Worm (Caenorhabditis elegans) whole organism, L1 larva: ENCODE data around the gene cbn-1.

Experiments
- C34B4.2 ChIP-seq: sonication (generic microtip); optimal IDR thresholded peaks from 2 replicates; lab custom pipeline; 2017; ENCODE audit warnings: mild to moderate bottlenecking, missing genetic modification characterization, missing compliant biosample characterization
- ama-1 ChIP-seq: fragments of 150-350 bp; optimal IDR thresholded peaks from 2 replicates; lab custom pipeline; 2014
- elt-2 ChIP-seq: sonication (generic microtip); optimal IDR thresholded peaks from 2 replicates; lab custom pipeline; 2016; ENCODE audit warnings: missing genetic modification characterization, mild to moderate bottlenecking, inconsistent platforms, missing compliant biosample characterization, missing genetic modification reagents
- fos-1 ChIP-seq: fragments of 150-350 bp; optimal IDR thresholded peaks from 2 replicates; lab custom pipeline; 2014; ENCODE audit warnings: missing biosample characterization, missing genetic modification characterization
- lin-13 ChIP-seq: fragments of 150-350 bp; optimal IDR thresholded peaks from 2 replicates; lab custom pipeline; 2014; ENCODE audit warnings: missing biosample characterization, missing genetic modification reagents, missing genetic modification characterization
- nhr-11 ChIP-seq: fragments of 150-350 bp; optimal IDR thresholded peaks from 2 replicates; lab custom pipeline; 2014; ENCODE audit warnings: missing biosample characterization, missing genetic modification characterization
- nhr-84 ChIP-seq: sonication (generic microtip); optimal IDR thresholded peaks from 2 replicates; lab custom pipeline; 2017; ENCODE audit warnings: missing biosample characterization, missing genetic modification characterization
- snpc-4 ChIP-seq: fragments of 150-350 bp; optimal IDR thresholded peaks from 2 replicates; lab custom pipeline; 2014; ENCODE audit warnings: missing biosample characterization, missing genetic modification characterization
- swsn-7 ChIP-seq: sonication (generic microtip); optimal IDR thresholded peaks from 2 replicates; lab custom pipeline; 2016; ENCODE audit warnings: missing genetic modification characterization, missing compliant biosample characterization
- zag-1 ChIP-seq: fragments of 150-350 bp; optimal IDR thresholded peaks from 2 replicates; lab custom pipeline; 2014; ENCODE audit warnings: missing biosample characterization, missing genetic modification characterization
- ztf-11 ChIP-seq, 2 experiments: sonication (generic microtip); optimal IDR thresholded peaks; 2 replicates each; lab custom pipeline; 2016 to 2017; ENCODE audit warnings: missing genetic modification characterization in 2 of 2, missing biosample characterization in 1 of 2, missing compliant biosample characterization in 1 of 2

DNA sequence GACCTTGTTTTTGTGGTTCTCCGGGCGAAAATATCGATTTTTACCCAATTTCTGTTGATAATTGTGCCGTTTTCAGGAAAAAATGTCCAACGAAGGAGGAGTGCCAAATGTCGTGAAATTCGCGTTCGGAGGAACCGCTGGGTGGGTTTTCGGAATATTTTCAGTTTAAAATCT, 45.9 kb downstream of the cbn-1 start, which contains the start of gene misc-1:
- TF ChIP-seq lin-13 (GFP tag; lab: Kevin White, UChicago) (no peak), fos-1 (tag; lab: Kevin White, UChicago) (no peak), nhr-84 (tag; lab: Kevin White, UChicago) (no peak), ama-1 (lab: Kevin White, UChicago) (no peak), snpc-4 (tag; lab: Kevin White, UChicago) (no peak), ztf-11 (tag; optimal IDR thresholded peaks at IDR 0.05; lab: Kevin White, UChicago) (no peak), zag-1 (tag; lab: Kevin White, UChicago) (no peak), swsn-7 (tag; lab: Kevin White, UChicago) (no peak), elt-2 (tag; lab: Kevin White, UChicago) (no peak), C34B4.2 (no peak), nhr-11 (tag; lab: Kevin White, UChicago) (no peak)
